Worm (Caenorhabditis elegans) whole organism, L4/young adult: Measurements from ENCODE around the gene fbxa-62.

ENCODE experiments used
- W03F9.2 ChIP-seq: fragments of 150-350 bp; optimal IDR thresholded peaks from 2 replicates; lab custom pipeline; 2014; ENCODE audit warnings: missing biosample characterization, missing genetic modification characterization
- dao-5 ChIP-seq: sonication (generic microtip); optimal IDR thresholded peaks from 2 replicates; lab custom pipeline; 2016; ENCODE audit warnings: missing genotype, missing genetic modification characterization, moderate library complexity, missing compliant biosample characterization

ce11 chrIII:2255522-2255921 lies 28.0 kb downstream of the fbxa-62 start, which contains the start of gene fbxa-71:
- TF ChIP-seq W03F9.2 (tag; lab: Kevin White, UChicago) (no peak), dao-5 (tag; lab: Kevin White, UChicago) (no peak)
